Fruit fly (Drosophila melanogaster) whole organism: ENCODE data around the gene CG8837.

Experiments
- CG8478 ChIP-seq: fragments of >200 bp; optimal IDR thresholded peaks from 2 replicates; lab custom pipeline; 2018; ENCODE audit warnings: inconsistent platforms
- psq ChIP-seq: fragments of >200 bp; optimal IDR thresholded peaks from 2 replicates; lab custom pipeline; 2017
- usp ChIP-seq: fragments of >200 bp; optimal IDR thresholded peaks from 2 replicates; lab custom pipeline; 2017; ENCODE audit warnings: missing biosample characterization, missing genetic modification characterization, mixed read lengths

DNA sequence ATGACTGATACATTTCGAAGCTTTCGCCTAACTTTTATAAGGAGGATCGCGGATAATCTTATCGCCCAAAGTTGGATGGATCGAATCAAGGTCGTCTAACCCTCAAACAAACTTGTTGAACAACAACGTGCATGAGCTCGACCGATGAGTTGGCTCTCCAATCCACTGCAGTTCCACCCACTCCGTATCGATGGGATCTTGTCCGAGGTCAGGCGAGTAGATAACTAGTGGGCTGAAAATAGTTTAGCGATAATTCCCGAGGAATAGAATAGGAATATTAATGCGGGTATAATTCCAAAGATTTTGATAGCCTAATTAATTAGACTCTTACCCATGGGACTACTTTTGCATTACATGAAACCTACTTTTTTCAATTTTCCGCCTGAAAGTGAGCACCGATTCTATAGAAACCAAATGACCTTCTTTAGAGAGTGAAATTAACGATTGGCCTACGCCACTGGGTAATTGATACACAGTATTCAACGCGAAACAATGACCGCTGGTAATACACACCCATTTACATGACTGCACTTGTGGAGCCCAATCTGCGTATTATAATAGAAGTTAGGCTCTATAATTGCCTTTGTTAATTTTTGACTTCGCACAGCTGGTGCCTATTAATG, 26.2 kb upstream of the CG8837 start:
- no peak for TF ChIP-seq psq (lab: Kevin White, UChicago)
- TF ChIP-seq usp (GFP tag; lab: Kevin White, UChicago): no peak
- TF ChIP-seq CG8478 (lab: Kevin White, UChicago): no peak
